Fruit fly (Drosophila melanogaster) whole organism, embryonic: ENCODE results near the gene CG33203.

Experiments
- Abd-B ChIP-seq: fragments of 200-800 bp; sonication (Bioruptor generic); optimal IDR thresholded peaks from 2 replicates; lab custom pipeline; 2018; ENCODE audit warnings: missing biosample characterization, mild to moderate bottlenecking, missing genetic modification characterization, moderate library complexity
- Adf1 ChIP-seq: fragments of 200-800 bp; sonication (Bioruptor generic); IDR thresholded peaks from 2 replicates; pipeline ENCODE4 v1.3.6; 2022; ENCODE audit warnings: missing biosample characterization, missing genetic modification characterization
- Antp ChIP-seq: fragments of 200-800 bp; sonication (Bioruptor generic); optimal IDR thresholded peaks from 3 replicates; lab custom pipeline; 2016; ENCODE audit warnings: missing biosample characterization, missing genetic modification characterization
- CG10431 ChIP-seq: fragments of 200-800 bp; sonication (Bioruptor generic); optimal IDR thresholded peaks from 3 replicates; lab custom pipeline; 2018; ENCODE audit warnings: missing biosample characterization, mild to moderate bottlenecking, missing genetic modification characterization
- CG11398 ChIP-seq: fragments of 200-800 bp; sonication (Bioruptor generic); optimal IDR thresholded peaks from 2 replicates; lab custom pipeline; 2016; ENCODE audit warnings: missing biosample characterization, missing genetic modification characterization
- CG12219 ChIP-seq: fragments of 200-800 bp; sonication (Bioruptor generic); optimal IDR thresholded peaks from 3 replicates; lab custom pipeline; 2018; ENCODE audit warnings: missing biosample characterization, mild to moderate bottlenecking, missing genetic modification characterization
- CG12769 ChIP-seq: fragments of 200-800 bp; sonication (Bioruptor generic); optimal IDR thresholded peaks from 2 replicates; lab custom pipeline; 2019; ENCODE audit warnings: missing biosample characterization, mild to moderate bottlenecking, missing genetic modification characterization, moderate library complexity
- CG13296 ChIP-seq: fragments of 200-800 bp; sonication (Bioruptor generic); optimal IDR thresholded peaks from 3 replicates; lab custom pipeline; 2018; ENCODE audit warnings: missing biosample characterization, mild to moderate bottlenecking, missing genetic modification characterization
- CG13624 ChIP-seq: fragments of 200-800 bp; sonication (Bioruptor generic); optimal IDR thresholded peaks from 2 replicates; lab custom pipeline; 2016; ENCODE audit warnings: missing biosample characterization, missing genetic modification characterization
- CG16779 ChIP-seq: fragments of 200-800 bp; sonication (Bioruptor generic); IDR thresholded peaks from 2 replicates; pipeline ENCODE4 v1.3.6; 2022; ENCODE audit warnings: missing biosample characterization, missing genetic modification characterization
- CG17186 ChIP-seq: fragments of 200-800 bp; sonication (Bioruptor generic); optimal IDR thresholded peaks from 3 replicates; lab custom pipeline; 2017; ENCODE audit warnings: missing biosample characterization, missing genetic modification reagents, missing genetic modification characterization
- CG17802 ChIP-seq: fragments of 200-800 bp; sonication (Bioruptor generic); optimal IDR thresholded peaks from 2 replicates; lab custom pipeline; 2018; ENCODE audit warnings: missing biosample characterization, mild to moderate bottlenecking, missing genetic modification characterization, moderate library complexity
- CG18011 ChIP-seq: fragments of 200-800 bp; sonication (Bioruptor generic); optimal IDR thresholded peaks from 2 replicates; lab custom pipeline; 2017; ENCODE audit warnings: missing biosample characterization, missing genetic modification characterization, mild to moderate bottlenecking, moderate library complexity, missing genotype
- CG18476 ChIP-seq: fragments of 200-800 bp; sonication (Bioruptor generic); optimal IDR thresholded peaks from 2 replicates; lab custom pipeline; 2016; ENCODE audit warnings: missing biosample characterization, mild to moderate bottlenecking, missing genetic modification characterization
- CG30431 ChIP-seq: fragments of 200-800 bp; sonication (Bioruptor generic); optimal IDR thresholded peaks from 2 replicates; lab custom pipeline; 2017; ENCODE audit warnings: missing biosample characterization, missing genetic modification characterization
- CG34422 ChIP-seq: fragments of 200-800 bp; sonication (Bioruptor generic); IDR thresholded peaks from 3 replicates; pipeline ENCODE4 v1.3.6; 2022; ENCODE audit warnings: missing biosample characterization, missing genetic modification characterization
- CG4820 ChIP-seq: fragments of 200-800 bp; sonication (Bioruptor generic); optimal IDR thresholded peaks from 3 replicates; lab custom pipeline; 2016; ENCODE audit warnings: missing biosample characterization, missing genetic modification characterization
- CG6272 ChIP-seq: fragments of 200-800 bp; sonication (Bioruptor generic); IDR thresholded peaks from 2 replicates; pipeline ENCODE4 v1.3.6; 2022; ENCODE audit warnings: missing biosample characterization, missing genetic modification characterization
- CG6683 ChIP-seq: fragments of 200-800 bp; sonication (Bioruptor generic); optimal IDR thresholded peaks from 2 replicates; lab custom pipeline; 2017; ENCODE audit warnings: missing biosample characterization, mild to moderate bottlenecking, missing genetic modification characterization, missing genetic modification reagents
- CkIIα-i1 ChIP-seq: fragments of 200-800 bp; sonication (Bioruptor generic); IDR thresholded peaks from 2 replicates; pipeline ENCODE4 v1.3.6; 2022; ENCODE audit warnings: missing biosample characterization, missing genetic modification characterization
- CrebB ChIP-seq: fragments of 200-800 bp; sonication (Bioruptor generic); optimal IDR thresholded peaks from 3 replicates; lab custom pipeline; 2018; ENCODE audit warnings: missing biosample characterization, mild to moderate bottlenecking, missing genetic modification characterization
- Dip3 ChIP-seq: fragments of 200-800 bp; sonication (Bioruptor generic); optimal IDR thresholded peaks from 3 replicates; lab custom pipeline; 2016; ENCODE audit warnings: missing biosample characterization, missing genetic modification characterization
- Ets65A ChIP-seq: fragments of 200-800 bp; sonication (Bioruptor generic); peaks from one replicate; lab custom pipeline; 2016; ENCODE audit warnings: missing biosample characterization, missing genetic modification characterization
- H15 ChIP-seq: fragments of 200-800 bp; sonication (Bioruptor generic); IDR thresholded peaks from 3 replicates; pipeline ENCODE4 v1.3.6; 2022; ENCODE audit warnings: missing biosample characterization, missing genetic modification characterization
- Kr ChIP-seq: fragments of 200-800 bp; sonication (Bioruptor generic); optimal IDR thresholded peaks from 2 replicates; lab custom pipeline; 2017; ENCODE audit warnings: missing biosample characterization, mild to moderate bottlenecking, missing genetic modification characterization
- Lpt ChIP-seq: fragments of >200 bp; optimal IDR thresholded peaks from 2 replicates; lab custom pipeline; 2018; ENCODE audit warnings: missing biosample characterization, missing genetic modification characterization
- Mrtf ChIP-seq: fragments of 200-800 bp; sonication (Bioruptor generic); IDR thresholded peaks from 3 replicates; pipeline ENCODE4 v1.3.6; 2022; ENCODE audit warnings: missing biosample characterization, missing genetic modification characterization
- Ravus ChIP-seq: fragments of 200-800 bp; sonication (Bioruptor generic); IDR thresholded peaks from 2 replicates; pipeline ENCODE4 v1.3.6; 2022; ENCODE audit warnings: missing biosample characterization, missing genetic modification characterization
- Sry-δ ChIP-seq: fragments of 200-800 bp; sonication (Bioruptor generic); optimal IDR thresholded peaks from 2 replicates; lab custom pipeline; 2016; ENCODE audit warnings: missing biosample characterization, missing genetic modification characterization
- bbx ChIP-seq: fragments of 200-800 bp; sonication (Bioruptor generic); IDR thresholded peaks from 2 replicates; pipeline ENCODE4 v1.3.6; 2022; ENCODE audit warnings: missing biosample characterization, missing genetic modification characterization; ENCODE audit not compliant: partially characterized antibody
- cad ChIP-seq: fragments of >200 bp; optimal IDR thresholded peaks from 2 replicates; lab custom pipeline; 2017; ENCODE audit warnings: missing biosample characterization, missing genetic modification characterization
- cas ChIP-seq: fragments of 200-800 bp; sonication (Bioruptor generic); IDR thresholded peaks from 2 replicates; pipeline ENCODE4 v1.3.6; 2022; ENCODE audit warnings: missing biosample characterization, missing genetic modification characterization
- chif ChIP-seq, 2 experiments: fragments of 200-800 bp; sonication (Bioruptor generic); optimal IDR thresholded peaks; 3 replicates each; lab custom pipeline; 2016; ENCODE audit warnings: missing biosample characterization in 2 of 2, missing genetic modification characterization in 2 of 2
- dysf ChIP-seq: fragments of 200-800 bp; sonication (Bioruptor generic); IDR thresholded peaks from 3 replicates; pipeline ENCODE4 v1.3.6; 2022; ENCODE audit warnings: missing biosample characterization, missing genetic modification characterization
- ems ChIP-seq: fragments of 200-800 bp; sonication (Bioruptor generic); optimal IDR thresholded peaks from 3 replicates; lab custom pipeline; 2016; ENCODE audit warnings: missing biosample characterization, missing genetic modification characterization
- exex ChIP-seq: fragments of 200-800 bp; sonication (Bioruptor generic); optimal IDR thresholded peaks from 4 replicates; lab custom pipeline; 2018; ENCODE audit warnings: missing biosample characterization, mild to moderate bottlenecking, missing genetic modification characterization, moderate library complexity
- gce ChIP-seq: fragments of 200-800 bp; sonication (Bioruptor generic); IDR thresholded peaks from 3 replicates; pipeline ENCODE4 v1.3.6; 2022; ENCODE audit warnings: missing biosample characterization, missing genetic modification characterization
- gsb ChIP-seq: fragments of 200-800 bp; sonication (Bioruptor generic); IDR thresholded peaks from 2 replicates; pipeline ENCODE4 v1.3.6; 2022; ENCODE audit warnings: missing biosample characterization, missing genetic modification characterization
- gt ChIP-seq: fragments of 200-800 bp; sonication (Bioruptor generic); IDR thresholded peaks from 2 replicates; pipeline ENCODE4 v1.3.6; 2022; ENCODE audit warnings: missing biosample characterization, missing genetic modification characterization
- hb ChIP-seq: fragments of 200-800 bp; sonication (Bioruptor generic); IDR thresholded peaks from 3 replicates; pipeline ENCODE4 v1.3.6; 2022; ENCODE audit warnings: missing biosample characterization, missing genetic modification characterization; ENCODE audit not compliant: partially characterized antibody
- hbn ChIP-seq: fragments of 200-800 bp; sonication (Bioruptor generic); IDR thresholded peaks from 2 replicates; pipeline ENCODE4 v1.3.6; 2022; ENCODE audit warnings: missing biosample characterization, missing genetic modification characterization; ENCODE audit not compliant: partially characterized antibody
- her ChIP-seq: fragments of 200-800 bp; sonication (Bioruptor generic); optimal IDR thresholded peaks from 2 replicates; lab custom pipeline; 2016; ENCODE audit warnings: missing biosample characterization, missing genetic modification characterization
- hkb ChIP-seq, 2 experiments: fragments of 200-800 bp in 1 of 2; fragments of >200 bp in 1 of 2; sonication (Bioruptor generic) in 1 of 2; IDR thresholded peaks in 1 of 2; optimal IDR thresholded peaks in 1 of 2; 2 replicates each; pipeline versions ENCODE4 v1.3.6 to Lab custom; 2017 to 2022; ENCODE audit warnings: missing biosample characterization in 1 of 2, missing genetic modification characterization in 1 of 2
- peb ChIP-seq: fragments of 200-800 bp; sonication (Bioruptor generic); IDR thresholded peaks from 2 replicates; pipeline ENCODE4 v1.3.6; 2022; ENCODE audit warnings: missing biosample characterization, missing genetic modification characterization
- pnt ChIP-seq: fragments of 200-800 bp; sonication (Bioruptor generic); optimal IDR thresholded peaks from 3 replicates; lab custom pipeline; 2016; ENCODE audit warnings: missing biosample characterization, missing genetic modification characterization
- pros ChIP-seq: fragments of 200-800 bp; sonication (Bioruptor generic); optimal IDR thresholded peaks from 3 replicates; lab custom pipeline; 2019; ENCODE audit warnings: missing biosample characterization, mild to moderate bottlenecking, missing genetic modification characterization, moderate library complexity
- repo ChIP-seq: fragments of 200-800 bp; sonication (Bioruptor generic); optimal IDR thresholded peaks from 2 replicates; lab custom pipeline; 2016; ENCODE audit warnings: missing biosample characterization, missing genetic modification characterization
- row ChIP-seq: fragments of 200-800 bp; sonication (Bioruptor generic); IDR thresholded peaks from 3 replicates; pipeline ENCODE4 v1.3.6; 2022; ENCODE audit warnings: missing biosample characterization, missing genetic modification characterization
- unc-4 ChIP-seq: fragments of 200-800 bp; sonication (Bioruptor generic); IDR thresholded peaks from 2 replicates; pipeline ENCODE4 v1.3.6; 2022; ENCODE audit warnings: missing biosample characterization, missing genetic modification characterization; ENCODE audit not compliant: partially characterized antibody
- wor ChIP-seq: fragments of 200-800 bp; sonication (Bioruptor generic); IDR thresholded peaks from 2 replicates; pipeline ENCODE4 v1.3.6; 2022; ENCODE audit warnings: missing biosample characterization, missing genetic modification characterization

Gene CG33203

dm6 chr3R:28831626-28832267 lies 55.8 kb downstream of the CG33203 start, which contains the start of gene WASp:
Gene WASp, minus strand, starts transcription at chr3R:28832024.
- no peak for TF ChIP-seq CG10431 (GFP tag; lab: Kevin White, UChicago)
- peak; percentile 66 for TF ChIP-seq CG18011 (GFP tag; lab: Kevin White, UChicago)
- no peak; the same call in 2 of the 3 replicates for TF ChIP-seq Mrtf (GFP tag; lab: Robert Waterston, UW)
- peak; percentile 59; the same call in 1 of the 3 replicates for TF ChIP-seq H15 (GFP tag; lab: Robert Waterston, UW)
- TF ChIP-seq CG6272 (GFP tag; lab: Robert Waterston, UW) = 0 out of 2 replicates have a peak, but pooled peaks have one; percentile 15
- TF ChIP-seq gsb (GFP tag; lab: Robert Waterston, UW) = peak; percentile 45; the same call in 1 of the 2 replicates
- no peak for TF ChIP-seq CG13296
- peak; percentile 57 for TF ChIP-seq bbx (GFP tag; lab: Robert Waterston, UW)
- TF ChIP-seq pros (GFP tag; lab: Kevin White, UChicago) = no peak
- no peak for TF ChIP-seq CG16779
- TF ChIP-seq gce (GFP tag; lab: Robert Waterston, UW) = 0 out of 3 replicates have a peak, but pooled peaks have one; percentile 52
- TF ChIP-seq cas (GFP tag; lab: Robert Waterston, UW) = peak; percentile 57; the same call in 1 of the 2 replicates
- TF ChIP-seq Ets65A = peak; percentile 99
- peak; percentile 54 to 75 for TF ChIP-seq chif (GFP tag; optimal IDR thresholded peaks at IDR 0.05; lab: Kevin White, UChicago)
- TF ChIP-seq Kr (GFP tag; lab: Kevin White, UChicago) = no peak
- TF ChIP-seq CG18476 (GFP tag; lab: Kevin White, UChicago) = no peak
- peak; percentile 76 for TF ChIP-seq repo (GFP tag; lab: Kevin White, UChicago)
- no peak for TF ChIP-seq CG12769
- peak; percentile 32 for TF ChIP-seq CG30431 (GFP tag; lab: Kevin White, UChicago)
- TF ChIP-seq gt = no peak
- TF ChIP-seq wor (GFP tag; lab: Robert Waterston, UW) = no peak
- peak; percentile 94 for TF ChIP-seq Sry-δ (GFP tag; lab: Kevin White, UChicago)
- TF ChIP-seq dysf (GFP tag; lab: Robert Waterston, UW) = peak; percentile 77
- TF ChIP-seq CG12219 (GFP tag; lab: Kevin White, UChicago) = peak; percentile 57
- peak; percentile 26 for TF ChIP-seq pnt
- TF ChIP-seq CG13624 (GFP tag; lab: Kevin White, UChicago) = peak; percentile 85
- TF ChIP-seq Adf1 (GFP tag; lab: Robert Waterston, UW) = no peak
- TF ChIP-seq CG11398 (GFP tag; lab: Kevin White, UChicago) = peak; percentile 65
- peak; percentile 62 for TF ChIP-seq CrebB
- TF ChIP-seq CkIIα-i1 (GFP tag; lab: Robert Waterston, UW) = no peak
- peak; percentile 66 for TF ChIP-seq Antp (GFP tag; lab: Kevin White, UChicago)
- TF ChIP-seq peb (GFP tag; lab: Robert Waterston, UW) = 0 out of 2 replicates have a peak, but pooled peaks have one; percentile 8
- peak; percentile 35; the same call in 1 of the 3 replicates for TF ChIP-seq CG34422 (GFP tag; lab: Robert Waterston, UW)
- TF ChIP-seq CG6683 = peak; percentile 42
- peak; percentile 63 for TF ChIP-seq unc-4
- TF ChIP-seq Abd-B (GFP tag; lab: Kevin White, UChicago) = peak; percentile 18
- TF ChIP-seq CG17186 (GFP tag; lab: Kevin White, UChicago) = peak; percentile 65
- peak; percentile 100 for TF ChIP-seq CG17802 (tag; lab: Kevin White, UChicago)
- TF ChIP-seq her (GFP tag; lab: Kevin White, UChicago) = peak; percentile 82
- TF ChIP-seq Ravus (GFP tag; lab: Robert Waterston, UW) = no peak
- no peak for TF ChIP-seq cad (GFP tag; lab: Kevin White, UChicago)
- TF ChIP-seq row (GFP tag; lab: Robert Waterston, UW) = peak; percentile 75
- no peak for TF ChIP-seq hbn (GFP tag; lab: Robert Waterston, UW)
- peak; percentile 7 for TF ChIP-seq exex
- TF ChIP-seq ems (GFP tag; lab: Kevin White, UChicago) = peak; percentile 72
- no peak for TF ChIP-seq Lpt (GFP tag; lab: Kevin White, UChicago)
- TF ChIP-seq Dip3 (GFP tag; lab: Kevin White, UChicago) = peak; percentile 50
- TF ChIP-seq CG4820 (GFP tag; lab: Kevin White, UChicago) = peak; percentile 45
- TF ChIP-seq hkb (optimal IDR thresholded peaks at IDR 0.05; lab: Kevin White, UChicago) = peak; percentile 56
- peak; percentile 76 for TF ChIP-seq hkb (GFP tag; IDR thresholded peaks at IDR 0.05; lab: Robert Waterston, UW)
- no peak for TF ChIP-seq hb (GFP tag; lab: Robert Waterston, UW)
